Fruit fly (Drosophila melanogaster): ENCODE data around the gene deltaCOP.

Gene deltaCOP

dm6 chrX:1879606-1880110, 18.1 kb upstream of the deltaCOP start, which contains the start of gene CG14818:
TSS of gene CG14818 (minus strand) at chrX:1879774.
- TF ChIP-seq CTCF (optimal IDR thresholded peaks at IDR 0.05) (no peak), CG8478 (optimal IDR thresholded peaks at IDR 0.05) (no peak)

dm6 chrX:1877107-1877736, 15.6 kb upstream of the deltaCOP start, which contains the start of the genes CG14817 and CG14805:
TSS of gene CG14817 (minus strand) at chrX:1877270.
TSS of gene CG14805 (plus strand) at chrX:1877317.
- TF ChIP-seq CTCF (optimal IDR thresholded peaks at IDR 0.05), result no peak
- TF ChIP-seq CG8478 (optimal IDR thresholded peaks at IDR 0.05), result no peak

DNA sequence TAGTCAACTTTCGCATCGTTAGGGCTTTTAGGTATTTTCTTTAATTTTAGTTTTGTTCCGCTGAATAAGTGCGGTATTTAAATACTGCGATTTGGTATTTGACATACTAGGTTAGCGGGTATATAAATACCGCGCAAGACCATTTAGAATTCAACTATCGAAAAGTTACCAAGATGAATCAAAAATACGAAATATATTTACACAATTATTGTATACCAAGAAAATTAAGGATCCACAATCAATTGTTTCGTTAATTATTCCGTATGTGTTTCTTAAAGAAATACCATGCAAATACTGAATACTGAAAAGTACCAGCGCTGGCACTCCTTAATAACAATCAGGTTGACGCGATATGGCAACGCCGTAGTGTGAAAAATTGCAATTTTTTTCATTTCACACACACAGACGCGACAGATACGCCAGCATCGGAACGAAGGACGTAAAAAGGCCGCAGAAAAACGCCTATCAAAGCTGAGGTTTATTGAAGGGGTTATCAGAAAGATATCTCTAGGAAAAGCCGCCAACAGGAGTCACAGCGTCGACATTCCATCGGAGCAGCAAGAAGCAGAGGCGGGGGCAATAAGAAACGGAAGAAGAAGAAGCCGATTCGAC, 12.0 kb upstream of the deltaCOP start, which contains the start of the genes Pgam5 and Vps26:
TSS of gene Pgam5 (minus strand) at position 51 of the 612 bp plus-strand sequence.
TSS of gene Vps26 (plus strand) at position 339 of the 612 bp plus-strand sequence.
- TF ChIP-seq CTCF (optimal IDR thresholded peaks at IDR 0.05), result no peak
- no peak for TF ChIP-seq CG8478 (optimal IDR thresholded peaks at IDR 0.05)

dm6 chrX:1868586-1869111, 7.1 kb upstream of the deltaCOP start, which contains the start of the genes CG14803 and Pex5:
TSS of gene CG14803 (plus strand) at chrX:1868870.
TSS of gene Pex5 (minus strand) at chrX:1869061.
- no peak for TF ChIP-seq CG8478 (optimal IDR thresholded peaks at IDR 0.05)
- no peak for TF ChIP-seq CTCF (optimal IDR thresholded peaks at IDR 0.05)

DNA sequence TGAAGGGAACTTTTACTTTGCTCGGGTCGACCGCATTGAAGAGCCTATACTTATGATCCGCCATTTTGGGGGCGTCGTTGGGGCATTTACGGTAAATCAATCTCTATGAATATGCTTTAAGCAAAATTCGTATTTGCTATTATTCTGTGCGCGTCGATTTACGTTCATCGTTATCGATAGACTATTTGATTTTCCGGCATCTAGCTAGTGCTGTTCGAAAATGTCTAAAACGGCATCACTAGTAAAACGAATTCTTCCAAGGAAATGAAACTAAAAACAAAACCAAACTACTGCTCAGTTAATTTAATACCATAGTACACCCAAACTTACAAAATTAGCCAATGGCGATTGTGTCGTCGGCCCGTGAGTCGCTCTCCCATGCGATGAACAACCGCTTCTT, 4.1 kb upstream of the deltaCOP start, which contains the start of the genes Gcna and MED18:
TSS of gene Gcna (minus strand) at position 163 of the 400 bp plus-strand sequence.
TSS of gene MED18 (plus strand) at position 237 of the 400 bp plus-strand sequence.
- no peak for TF ChIP-seq CG8478 (optimal IDR thresholded peaks at IDR 0.05)
- TF ChIP-seq CTCF (optimal IDR thresholded peaks at IDR 0.05), result no peak

dm6 chrX:1858867-1859266, 2.7 kb downstream of the deltaCOP start, which contains the start of gene Lamtor5:
TSS of gene Lamtor5 (minus strand) at chrX:1858971.
- TF ChIP-seq CG8478 (optimal IDR thresholded peaks at IDR 0.05), result no peak

dm6 chrX:1856605-1857004, 5.0 kb downstream of the deltaCOP start:
- TF ChIP-seq CG8478 (optimal IDR thresholded peaks at IDR 0.05), result no peak
- TF ChIP-seq CTCF (optimal IDR thresholded peaks at IDR 0.05), result no peak

- TF ChIP-seq CTCF (optimal IDR thresholded peaks at IDR 0.05) (no peak), CG8478 (optimal IDR thresholded peaks at IDR 0.05) (no peak)
Measured at dm6 chrX:1854873-1855272, 6.7 kb downstream of the deltaCOP start.

DNA sequence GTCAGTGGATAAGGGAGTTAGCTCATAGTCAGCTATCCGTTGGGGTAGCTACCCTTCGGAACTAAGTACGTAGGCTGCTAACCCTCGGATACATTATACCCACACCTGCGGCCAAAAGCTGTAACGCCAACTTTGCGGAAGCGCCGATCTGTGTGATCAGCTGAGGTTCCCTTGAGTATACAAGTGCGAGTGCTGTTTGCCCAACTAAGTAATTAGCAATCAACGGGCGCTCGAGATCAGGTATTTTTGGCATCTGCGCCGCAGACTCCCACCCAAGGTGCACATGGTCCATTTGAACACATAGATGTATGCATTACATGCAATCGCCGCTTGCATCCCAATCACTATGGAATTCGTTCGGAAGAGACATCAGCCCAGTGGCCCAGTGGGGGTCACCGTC, 7.5 kb downstream of the deltaCOP start:
- no peak for TF ChIP-seq CG8478 (optimal IDR thresholded peaks at IDR 0.05)
- no peak for TF ChIP-seq CTCF (optimal IDR thresholded peaks at IDR 0.05)

- TF ChIP-seq CTCF (optimal IDR thresholded peaks at IDR 0.05) (no peak), CG8478 (optimal IDR thresholded peaks at IDR 0.05) (no peak)
Measured at dm6 chrX:1849914-1850313, 11.7 kb downstream of the deltaCOP start.

- TF ChIP-seq CTCF (optimal IDR thresholded peaks at IDR 0.05) (no peak), CG8478 (optimal IDR thresholded peaks at IDR 0.05) (no peak)
Measured at dm6 chrX:1848624-1849198, 12.9 kb downstream of the deltaCOP start.

- TF ChIP-seq CG8478 (optimal IDR thresholded peaks at IDR 0.05) (no peak), CTCF (optimal IDR thresholded peaks at IDR 0.05) (no peak)
Measured at dm6 chrX:1847735-1848134, 13.9 kb downstream of the deltaCOP start.

dm6 chrX:1846386-1846785, 15.2 kb downstream of the deltaCOP start:
- TF ChIP-seq CTCF (optimal IDR thresholded peaks at IDR 0.05) (no peak), CG8478 (optimal IDR thresholded peaks at IDR 0.05) (no peak)

DNA sequence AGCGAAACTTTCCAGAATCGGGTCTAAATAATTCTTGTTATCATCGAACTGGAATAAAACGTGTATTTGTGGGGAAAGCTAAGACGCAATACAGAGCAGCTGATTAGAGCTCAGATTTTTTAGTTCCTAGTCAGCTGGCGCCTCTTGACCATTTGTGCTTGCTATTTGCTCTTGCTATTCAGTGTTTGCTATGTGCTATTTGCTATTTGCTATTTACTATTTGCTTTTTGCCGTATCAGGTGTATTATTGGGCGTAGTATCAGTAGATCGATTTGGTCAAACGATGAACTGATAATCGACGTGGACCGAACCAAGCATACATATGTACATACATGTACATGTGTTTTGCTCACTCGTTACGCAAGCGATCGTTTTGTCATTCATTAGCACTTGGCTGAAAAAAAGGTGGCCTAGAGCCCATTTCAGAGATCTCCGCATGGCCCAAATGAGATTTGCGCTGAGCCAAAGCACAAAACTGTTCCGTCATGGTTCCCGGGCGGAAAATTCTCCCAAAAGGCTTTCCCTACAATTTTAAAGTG, 16.1 kb downstream of the deltaCOP start:
- no peak for TF ChIP-seq CTCF (optimal IDR thresholded peaks at IDR 0.05)
- TF ChIP-seq CG8478 (optimal IDR thresholded peaks at IDR 0.05), result no peak

dm6 chrX:1842875-1843274, 18.7 kb downstream of the deltaCOP start:
- TF ChIP-seq CG8478 (optimal IDR thresholded peaks at IDR 0.05) (no peak), CTCF (optimal IDR thresholded peaks at IDR 0.05) (no peak)
